Worm (Caenorhabditis elegans): ENCODE data around the gene C49C8.3.
A peak's percentile ranks its signal among the peaks of the same experiment; 100 is the strongest.

C49C8.3 gene

ce11 chrIV:8618698-8619097, 25.8 kb upstream of the C49C8.3 start, which contains the start of gene F42A9.8:
Gene F42A9.8, minus strand, starts transcription at chrIV:8618785.
- TF ChIP-seq nhr-11 (tag; optimal IDR thresholded peaks at IDR 0.05) (no peak), nhr-25 (tag; optimal IDR thresholded peaks at IDR 0.05) (no peak), C34F6.9 (tag; optimal IDR thresholded peaks at IDR 0.05) (peak; percentile 51), dmd-4 (tag; optimal IDR thresholded peaks at IDR 0.05) (no peak), lsy-2 (tag; optimal IDR thresholded peaks at IDR 0.05) (peak in 1 of 2 experiments; percentile 35), unc-55 (GFP tag; optimal IDR thresholded peaks at IDR 0.05) (peak; percentile 46)

ce11 chrIV:8620102-8620733, 24.3 kb upstream of the C49C8.3 start, which contains the start of gene lin-49:
Gene lin-49, plus strand, starts transcription at chrIV:8620683.
- TF ChIP-seq unc-55 (GFP tag; optimal IDR thresholded peaks at IDR 0.05) (peak; percentile 79), egl-27 (tag; optimal IDR thresholded peaks at IDR 0.05) (peak; percentile 33), sma-9 (GFP tag; optimal IDR thresholded peaks at IDR 0.05) (peak; percentile 81), sma-9 (tag; optimal IDR thresholded peaks at IDR 0.05) (no peak), C34F6.9 (tag; optimal IDR thresholded peaks at IDR 0.05) (peak; percentile 90), sem-4 (tag; optimal IDR thresholded peaks at IDR 0.05) (peak; percentile 44), nhr-25 (tag; optimal IDR thresholded peaks at IDR 0.05) (peak; percentile 74), crh-2 (tag; optimal IDR thresholded peaks at IDR 0.05) (peak; percentile 84), nhr-129 (tag; optimal IDR thresholded peaks at IDR 0.05) (peak; percentile 89), lin-11 (tag; optimal IDR thresholded peaks at IDR 0.05) (no peak), lsy-2 (tag; optimal IDR thresholded peaks at IDR 0.05) (peak in 1 of 2 experiments; percentile 78), lin-13 (GFP tag; optimal IDR thresholded peaks at IDR 0.05) (peak; percentile 57), peb-1 (tag; optimal IDR thresholded peaks at IDR 0.05) (no peak), nhr-21 (tag; optimal IDR thresholded peaks at IDR 0.05) (peak; percentile 60), mdl-1 (tag; optimal IDR thresholded peaks at IDR 0.05) (no peak), mab-5 (tag; optimal IDR thresholded peaks at IDR 0.05) (peak; percentile 12), fos-1 (tag; optimal IDR thresholded peaks at IDR 0.05) (peak; percentile 90), mbf-1 (tag; optimal IDR thresholded peaks at IDR 0.05) (no peak), nhr-6 (tag; optimal IDR thresholded peaks at IDR 0.05) (peak; percentile 65), blmp-1 (tag; optimal IDR thresholded peaks at IDR 0.05; ENCODE audit: insufficient read depth) (peak; percentile 78), F13H6.1 (tag; optimal IDR thresholded peaks at IDR 0.05) (peak; percentile 71), sma-3 (GFP tag; optimal IDR thresholded peaks at IDR 0.05) (peak; percentile 26), gmeb-1 (tag; optimal IDR thresholded peaks at IDR 0.05) (peak; percentile 15), nhr-12 (tag; optimal IDR thresholded peaks at IDR 0.05) (no peak)

- TF ChIP-seq unc-39 (tag; optimal IDR thresholded peaks at IDR 0.05): no peak
- TF ChIP-seq ztf-4 (tag; optimal IDR thresholded peaks at IDR 0.05): no peak
- no peak for TF ChIP-seq lin-11 (tag; optimal IDR thresholded peaks at IDR 0.05)
- TF ChIP-seq snpc-4 (tag; optimal IDR thresholded peaks at IDR 0.05): no peak
- TF ChIP-seq nhr-23 (tag; optimal IDR thresholded peaks at IDR 0.05): no peak
- no peak for TF ChIP-seq peb-1 (tag; optimal IDR thresholded peaks at IDR 0.05)
- TF ChIP-seq aly-2 (tag; optimal IDR thresholded peaks at IDR 0.05): no peak
- TF ChIP-seq nhr-129 (tag; optimal IDR thresholded peaks at IDR 0.05): no peak
- TF ChIP-seq ztf-11 (tag; optimal IDR thresholded peaks at IDR 0.05): no peak
- no peak for TF ChIP-seq sma-9 (GFP tag; optimal IDR thresholded peaks at IDR 0.05)
- no peak for TF ChIP-seq sma-9 (tag; optimal IDR thresholded peaks at IDR 0.05)
- TF ChIP-seq skn-1 (tag; optimal IDR thresholded peaks at IDR 0.05): no peak
- no peak for TF ChIP-seq gmeb-1 (tag; optimal IDR thresholded peaks at IDR 0.05)
- TF ChIP-seq nhr-21 (tag; optimal IDR thresholded peaks at IDR 0.05): no peak
- TF ChIP-seq zag-1 (tag; optimal IDR thresholded peaks at IDR 0.05): no peak
- TF ChIP-seq lin-13 (GFP tag; optimal IDR thresholded peaks at IDR 0.05): no peak
- no peak for TF ChIP-seq C34F6.9 (tag; optimal IDR thresholded peaks at IDR 0.05)
- TF ChIP-seq nhr-6 (tag; optimal IDR thresholded peaks at IDR 0.05): no peak
Observed at ce11 chrIV:8625730-8626129, 18.8 kb upstream of the C49C8.3 start.

DNA sequence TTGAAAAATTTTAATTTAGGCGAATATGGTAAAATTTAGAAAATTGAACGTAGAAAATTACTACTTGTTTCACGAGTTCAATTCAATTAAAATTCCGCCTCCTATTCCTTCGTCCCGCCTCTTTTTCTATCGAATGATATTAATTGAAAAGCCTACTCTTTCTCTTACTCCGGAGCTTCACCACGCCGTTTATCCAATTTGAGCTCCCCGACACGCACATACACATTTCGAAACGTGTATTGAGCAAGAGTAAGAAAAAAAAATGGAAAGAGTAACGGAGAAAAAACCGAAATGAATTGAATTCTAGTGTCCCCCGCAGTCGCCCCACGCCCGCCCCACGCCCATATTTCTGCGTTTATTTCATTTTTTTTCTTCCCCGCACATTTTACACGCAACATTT, 18.2 kb upstream of the C49C8.3 start:
- TF ChIP-seq ceh-16 (tag; optimal IDR thresholded peaks at IDR 0.05) (no peak), C34F6.9 (tag; optimal IDR thresholded peaks at IDR 0.05) (peak; percentile 7)

ce11 chrIV:8627328-8627727, 17.2 kb upstream of the C49C8.3 start, which contains the start of gene F42A9.11:
Gene F42A9.11, plus strand, starts transcription at chrIV:8627637.
- TF ChIP-seq F13H6.1 (tag; optimal IDR thresholded peaks at IDR 0.05): peak; percentile 61
- TF ChIP-seq C34F6.9 (tag; optimal IDR thresholded peaks at IDR 0.05): peak; percentile 46
- TF ChIP-seq egl-27 (tag; optimal IDR thresholded peaks at IDR 0.05): peak; percentile 16
- no peak for TF ChIP-seq nhr-12 (tag; optimal IDR thresholded peaks at IDR 0.05)
- no peak for TF ChIP-seq mbf-1 (tag; optimal IDR thresholded peaks at IDR 0.05)
- peak; percentile 50 for TF ChIP-seq nhr-25 (tag; optimal IDR thresholded peaks at IDR 0.05)
- TF ChIP-seq nhr-6 (tag; optimal IDR thresholded peaks at IDR 0.05): no peak
- TF ChIP-seq ztf-1 (GFP tag; conservative IDR thresholded peaks at IDR 0.05): no peak
- peak; percentile 53 for TF ChIP-seq blmp-1 (tag; optimal IDR thresholded peaks at IDR 0.05; ENCODE audit: insufficient read depth)
- TF ChIP-seq alr-1 (tag; optimal IDR thresholded peaks at IDR 0.05): no peak
- no peak for TF ChIP-seq unc-62 (GFP tag; optimal IDR thresholded peaks at IDR 0.05)
- TF ChIP-seq unc-55 (GFP tag; optimal IDR thresholded peaks at IDR 0.05): no peak
- peak in 1 of 2 experiments; percentile 1 for TF ChIP-seq lsy-2 (tag; optimal IDR thresholded peaks at IDR 0.05)
- TF ChIP-seq sem-4 (tag; optimal IDR thresholded peaks at IDR 0.05): peak; percentile 19
- TF ChIP-seq dmd-4 (tag; optimal IDR thresholded peaks at IDR 0.05): no peak
- TF ChIP-seq nhr-11 (tag; optimal IDR thresholded peaks at IDR 0.05): no peak
- TF ChIP-seq R02D3.7 (tag; optimal IDR thresholded peaks at IDR 0.05): no peak
- no peak for TF ChIP-seq nhr-21 (tag; optimal IDR thresholded peaks at IDR 0.05)
- TF ChIP-seq Y55F3AM.14 (GFP tag; optimal IDR thresholded peaks at IDR 0.05): no peak
- TF ChIP-seq aly-2 (tag; optimal IDR thresholded peaks at IDR 0.05): no peak
- no peak for TF ChIP-seq skn-1 (tag; optimal IDR thresholded peaks at IDR 0.05)
- no peak for TF ChIP-seq ztf-11 (tag; optimal IDR thresholded peaks at IDR 0.05)
- TF ChIP-seq lin-11 (tag; optimal IDR thresholded peaks at IDR 0.05): no peak
- TF ChIP-seq gmeb-1 (tag; optimal IDR thresholded peaks at IDR 0.05): no peak
- no peak for TF ChIP-seq ceh-82 (tag; optimal IDR thresholded peaks at IDR 0.05)
- no peak for TF ChIP-seq snpc-4 (tag; optimal IDR thresholded peaks at IDR 0.05)
